Worm (Caenorhabditis elegans): ENCODE data around the gene F57B9.3.

DNA sequence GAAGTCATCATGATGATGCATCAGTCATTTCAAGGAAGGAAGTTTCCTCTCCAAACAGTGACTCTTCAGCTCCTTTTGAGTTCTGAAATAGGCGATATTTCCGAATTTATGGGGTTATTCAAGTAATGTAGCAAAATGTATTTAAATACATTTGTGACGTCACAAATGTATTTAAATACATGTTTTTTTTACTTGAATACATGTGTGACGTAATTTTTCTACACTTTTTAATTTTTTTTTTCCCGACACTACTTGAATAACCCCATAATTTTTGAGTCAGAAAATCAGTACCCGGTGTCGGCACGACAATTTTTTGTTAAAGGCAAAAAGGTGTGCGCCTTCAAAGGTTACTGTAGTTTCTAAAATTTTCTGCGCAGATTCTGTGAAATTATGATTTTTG is 35.3 kb downstream of the F57B9.3 start:
- TF ChIP-seq nhr-77 (tag; optimal IDR thresholded peaks at IDR 0.05) (no peak), pha-4 (tag; optimal IDR thresholded peaks at IDR 0.05) (no peak), aly-2 (tag; optimal IDR thresholded peaks at IDR 0.05) (no peak)
